Worm (Caenorhabditis elegans) whole organism, late embryonic: ENCODE results near the gene nadk-1.

Source experiments
- C08G9.2 ChIP-seq: sonication (generic microtip); optimal IDR thresholded peaks from 2 replicates; lab custom pipeline; 2016; ENCODE audit warnings: mild to moderate bottlenecking, missing genetic modification characterization, moderate library complexity, missing compliant biosample characterization
- F13H6.1 ChIP-seq: sonication (generic microtip); optimal IDR thresholded peaks from 2 replicates; lab custom pipeline; 2016; ENCODE audit warnings: missing genetic modification characterization, missing compliant biosample characterization
- K02D7.2 ChIP-seq: sonication (generic microtip); optimal IDR thresholded peaks from 2 replicates; lab custom pipeline; 2017; ENCODE audit warnings: mild to moderate bottlenecking, missing genetic modification characterization, missing compliant biosample characterization
- Y22D7AL.16 ChIP-seq: sonication (generic microtip); optimal IDR thresholded peaks from 2 replicates; lab custom pipeline; 2016; ENCODE audit warnings: missing genetic modification characterization, missing compliant biosample characterization
- ama-1 ChIP-seq: fragments of 150-350 bp; optimal IDR thresholded peaks from 2 replicates; lab custom pipeline; 2014
- ceh-18 ChIP-seq: sonication (generic microtip); optimal IDR thresholded peaks from 2 replicates; lab custom pipeline; 2016; ENCODE audit warnings: missing genetic modification characterization, missing compliant biosample characterization
- ceh-24 ChIP-seq: sonication (generic microtip); optimal IDR thresholded peaks from 2 replicates; lab custom pipeline; 2016; ENCODE audit warnings: mild to moderate bottlenecking, missing genetic modification characterization, missing compliant biosample characterization
- ceh-31 ChIP-seq: sonication (generic microtip); optimal IDR thresholded peaks from 2 replicates; lab custom pipeline; 2016; ENCODE audit warnings: missing genetic modification characterization, missing compliant biosample characterization
- ceh-34 ChIP-seq: sonication (generic microtip); optimal IDR thresholded peaks from 2 replicates; lab custom pipeline; 2016; ENCODE audit warnings: mild to moderate bottlenecking, missing genetic modification characterization, missing compliant biosample characterization
- ceh-45 ChIP-seq: fragments of 200-800 bp; sonication (Bioruptor generic); IDR thresholded peaks from 2 replicates; pipeline ENCODE4 v1.3.6; 2022; ENCODE audit warnings: missing genetic modification reagents, missing genetic modification characterization, missing compliant biosample characterization
- ceh-48 ChIP-seq: sonication (generic microtip); optimal IDR thresholded peaks from 2 replicates; lab custom pipeline; 2016; ENCODE audit warnings: missing genetic modification characterization, inconsistent platforms, missing compliant biosample characterization
- ceh-9 ChIP-seq: sonication (generic microtip); optimal IDR thresholded peaks from 2 replicates; lab custom pipeline; 2016; ENCODE audit warnings: mild to moderate bottlenecking, missing genetic modification characterization, inconsistent platforms, missing compliant biosample characterization
- dve-1 ChIP-seq: sonication (generic microtip); optimal IDR thresholded peaks from 2 replicates; lab custom pipeline; 2017; ENCODE audit warnings: antibody characterized with exemption, mild to moderate bottlenecking, missing genetic modification characterization, missing compliant biosample characterization
- elt-2 ChIP-seq: sonication (generic microtip); optimal IDR thresholded peaks from 2 replicates; lab custom pipeline; 2016; ENCODE audit warnings: missing genetic modification reagents, missing genetic modification characterization, missing compliant biosample characterization
- elt-4 ChIP-seq: sonication (generic microtip); optimal IDR thresholded peaks from 2 replicates; lab custom pipeline; 2016; ENCODE audit warnings: missing genetic modification characterization, missing compliant biosample characterization
- ets-4 ChIP-seq: sonication (generic microtip); optimal IDR thresholded peaks from 2 replicates; lab custom pipeline; 2016; ENCODE audit warnings: missing genetic modification characterization, missing compliant biosample characterization
- fkh-10 ChIP-seq: fragments of 150-350 bp; optimal IDR thresholded peaks from 2 replicates; lab custom pipeline; 2014; ENCODE audit warnings: missing biosample characterization, missing genetic modification reagents, missing genetic modification characterization
- hlh-15 ChIP-seq: sonication (generic microtip); optimal IDR thresholded peaks from 2 replicates; lab custom pipeline; 2016; ENCODE audit warnings: missing genetic modification characterization, missing compliant biosample characterization
- hlh-30 ChIP-seq: sonication (generic microtip); optimal IDR thresholded peaks from 2 replicates; lab custom pipeline; 2017; ENCODE audit warnings: antibody characterized with exemption, missing genetic modification characterization, missing compliant biosample characterization; ENCODE audit not compliant: insufficient read depth
- hlh-8 ChIP-seq: sonication (generic microtip); optimal IDR thresholded peaks from 2 replicates; lab custom pipeline; 2016; ENCODE audit warnings: missing genotype, missing genetic modification characterization, missing compliant biosample characterization
- lim-6 ChIP-seq: sonication (generic microtip); optimal IDR thresholded peaks from 2 replicates; lab custom pipeline; 2016; ENCODE audit warnings: missing genetic modification characterization, missing compliant biosample characterization
- lin-11 ChIP-seq: fragments of 200-800 bp; sonication (Bioruptor generic); optimal IDR thresholded peaks from 2 replicates; lab custom pipeline; 2018; ENCODE audit warnings: mild to moderate bottlenecking, missing genetic modification characterization, missing compliant biosample characterization
- madf-2 ChIP-seq: sonication (generic microtip); optimal IDR thresholded peaks from 2 replicates; lab custom pipeline; 2017; ENCODE audit warnings: missing genetic modification characterization, missing compliant biosample characterization
- nhr-11 ChIP-seq: fragments of 150-350 bp; optimal IDR thresholded peaks from 2 replicates; lab custom pipeline; 2014; ENCODE audit warnings: missing biosample characterization, missing genetic modification characterization
- nhr-232 ChIP-seq: sonication (generic microtip); optimal IDR thresholded peaks from 2 replicates; lab custom pipeline; 2016; ENCODE audit warnings: missing genetic modification characterization, missing compliant biosample characterization
- npax-4 ChIP-seq: sonication (generic microtip); optimal IDR thresholded peaks from 2 replicates; lab custom pipeline; 2016; ENCODE audit warnings: missing genetic modification characterization, missing compliant biosample characterization
- pax-1 ChIP-seq: fragments of 150-350 bp; optimal IDR thresholded peaks from 2 replicates; lab custom pipeline; 2014; ENCODE audit warnings: missing biosample characterization, missing genetic modification characterization
- pha-2 ChIP-seq: sonication (generic microtip); optimal IDR thresholded peaks from 2 replicates; lab custom pipeline; 2017; ENCODE audit warnings: mild to moderate bottlenecking, missing genetic modification characterization, missing compliant biosample characterization
- ref-2 ChIP-seq: sonication (generic microtip); optimal IDR thresholded peaks from 2 replicates; lab custom pipeline; 2016; ENCODE audit warnings: missing genetic modification characterization, missing compliant biosample characterization
- rnt-1 ChIP-seq: sonication (generic microtip); optimal IDR thresholded peaks from 2 replicates; lab custom pipeline; 2016; ENCODE audit warnings: missing genetic modification characterization, missing compliant biosample characterization
- sox-4 ChIP-seq: sonication (generic microtip); optimal IDR thresholded peaks from 2 replicates; lab custom pipeline; 2017; ENCODE audit warnings: mild to moderate bottlenecking, missing genetic modification characterization, inconsistent platforms, missing compliant biosample characterization
- tbx-2 ChIP-seq: sonication (generic microtip); optimal IDR thresholded peaks from 2 replicates; lab custom pipeline; 2016; ENCODE audit warnings: missing genetic modification characterization, missing compliant biosample characterization
- tbx-7 ChIP-seq: sonication (generic microtip); optimal IDR thresholded peaks from 2 replicates; lab custom pipeline; 2016; ENCODE audit warnings: missing genotype, missing genetic modification characterization, missing compliant biosample characterization
- ttx-3 ChIP-seq: sonication (generic microtip); optimal IDR thresholded peaks from 2 replicates; lab custom pipeline; 2016; ENCODE audit warnings: missing genetic modification reagents, missing genetic modification characterization, missing compliant biosample characterization
- unc-3 ChIP-seq, 2 experiments: fragments of 200-800 bp in 1 of 2; sonication (Bioruptor generic) in 1 of 2; sonication (generic microtip) in 1 of 2; conservative IDR thresholded peaks in 1 of 2; optimal IDR thresholded peaks in 1 of 2; 2 replicates each; pipeline versions ENCODE4 v1.3.6 to Lab custom; 2016 to 2022; ENCODE audit warnings: missing compliant biosample characterization in 2 of 2, missing genetic modification characterization in 2 of 2, missing genetic modification reagents in 1 of 2
- unc-42 ChIP-seq: sonication (generic microtip); optimal IDR thresholded peaks from 2 replicates; lab custom pipeline; 2016; ENCODE audit warnings: missing genotype, missing genetic modification characterization, missing compliant biosample characterization
- unc-55 ChIP-seq: sonication (generic microtip); optimal IDR thresholded peaks from 2 replicates; lab custom pipeline; 2017; ENCODE audit warnings: missing biosample characterization, missing genetic modification reagents, missing genetic modification characterization
- zip-5 ChIP-seq: sonication (generic microtip); optimal IDR thresholded peaks from 2 replicates; lab custom pipeline; 2016; ENCODE audit warnings: missing genetic modification characterization, missing compliant biosample characterization
- ztf-16 ChIP-seq: sonication (generic microtip); optimal IDR thresholded peaks from 2 replicates; lab custom pipeline; 2017; ENCODE audit warnings: missing genetic modification characterization, missing compliant biosample characterization

The nadk-1 gene

ce11 chrIV:1443514-1443913 lies 13.4 kb upstream of the nadk-1 start:
- peak; percentile 81 for TF ChIP-seq ceh-48 (tag; lab: Kevin White, UChicago)
- no peak for TF ChIP-seq ceh-9 (tag; lab: Kevin White, UChicago)

- TF ChIP-seq Y22D7AL.16 (tag; lab: Kevin White, UChicago), result no peak
- TF ChIP-seq lim-6 (tag; lab: Kevin White, UChicago), result no peak
- no peak for TF ChIP-seq C08G9.2
- TF ChIP-seq unc-3 (GFP tag; conservative IDR thresholded peaks at IDR 0.05; lab: Robert Waterston, UW), result no peak
- no peak for TF ChIP-seq unc-3 (tag; optimal IDR thresholded peaks at IDR 0.05; lab: Kevin White, UChicago)
- TF ChIP-seq zip-5 (tag; lab: Kevin White, UChicago), result no peak
- no peak for TF ChIP-seq elt-4 (tag; lab: Kevin White, UChicago)
- TF ChIP-seq hlh-8 (tag; lab: Kevin White, UChicago), result no peak
- no peak for TF ChIP-seq ztf-16
- no peak for TF ChIP-seq tbx-2
- no peak for TF ChIP-seq ceh-18 (tag; lab: Kevin White, UChicago)
- TF ChIP-seq unc-55, result no peak
- TF ChIP-seq ceh-31, result no peak
- TF ChIP-seq nhr-232, result no peak
- TF ChIP-seq elt-2 (tag; lab: Kevin White, UChicago), result no peak
- TF ChIP-seq nhr-11 (tag; lab: Kevin White, UChicago), result no peak
- TF ChIP-seq, all 69 proteins: peak for 0
Observed at ce11 chrIV:1443997-1444678, 12.7 kb upstream of the nadk-1 start.

- TF ChIP-seq C08G9.2 (no peak), lim-6 (tag; lab: Kevin White, UChicago) (no peak), hlh-30 (tag; lab: Kevin White, UChicago) (no peak), unc-42 (tag; lab: Kevin White, UChicago) (no peak), ztf-16 (no peak)
Observed at ce11 chrIV:1445920-1446319, 11.0 kb upstream of the nadk-1 start, which contains the start of gene clp-7. TSS of gene clp-7 (minus strand) at chrIV:1445966.

DNA sequence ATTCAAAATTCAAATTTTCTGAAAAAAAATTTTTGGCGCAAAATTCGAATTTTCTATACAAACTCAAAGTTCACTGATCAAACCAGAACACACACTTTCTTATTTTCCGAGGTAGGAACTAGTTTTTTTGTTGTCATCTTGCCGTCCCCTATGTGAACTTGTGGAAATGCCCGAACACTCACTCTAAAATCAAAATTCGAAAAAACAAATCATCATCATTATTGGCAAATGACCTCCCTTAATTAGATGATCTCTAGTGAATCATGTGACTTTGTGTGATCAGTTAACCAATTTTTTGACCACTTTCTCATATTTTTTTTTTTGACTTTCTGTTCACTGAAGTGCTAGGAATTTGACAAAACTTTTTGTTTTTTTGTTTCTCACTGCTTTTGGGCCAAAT lies 4.4 kb upstream of the nadk-1 start:
- TF ChIP-seq K02D7.2 (no peak), fkh-10 (no peak), elt-2 (tag; lab: Kevin White, UChicago) (no peak), ama-1 (lab: Kevin White, UChicago) (no peak), npax-4 (tag; lab: Kevin White, UChicago) (no peak)

DNA sequence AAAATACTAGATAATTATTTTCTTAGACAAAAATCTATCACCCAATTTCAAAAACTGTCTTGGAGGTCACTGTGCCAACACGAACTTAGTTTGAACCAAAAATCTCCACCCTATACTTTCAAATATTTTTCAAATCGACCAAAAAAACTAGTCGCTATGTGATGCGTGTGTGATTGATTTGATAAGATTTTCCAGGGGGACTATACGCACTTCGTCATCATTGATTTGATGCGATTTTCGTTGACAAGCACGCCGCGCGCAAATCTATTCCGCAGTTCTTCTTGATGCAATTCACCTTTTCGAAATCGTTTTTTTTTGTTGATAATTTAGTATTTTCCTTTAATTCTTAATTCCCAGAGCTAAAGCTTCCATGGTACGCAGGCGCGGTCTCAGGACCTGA lies 3.4 kb upstream of the nadk-1 start:
- TF ChIP-seq ceh-45 (GFP tag; lab: Robert Waterston, UW), result no peak
- TF ChIP-seq Y22D7AL.16 (tag; lab: Kevin White, UChicago), result no peak
- no peak for TF ChIP-seq hlh-15
- no peak for TF ChIP-seq rnt-1
- TF ChIP-seq F13H6.1 (tag; lab: Kevin White, UChicago), result no peak
- TF ChIP-seq ttx-3 (tag; lab: Kevin White, UChicago), result no peak
- TF ChIP-seq ceh-9 (tag; lab: Kevin White, UChicago), result no peak
- no peak for TF ChIP-seq sox-4 (tag; lab: Kevin White, UChicago)
- no peak for TF ChIP-seq ceh-34 (tag; lab: Kevin White, UChicago)
- TF ChIP-seq pha-2 (tag; lab: Kevin White, UChicago), result no peak
- no peak for TF ChIP-seq ref-2 (tag; lab: Kevin White, UChicago)
- no peak for TF ChIP-seq unc-3 (GFP tag; conservative IDR thresholded peaks at IDR 0.05; lab: Robert Waterston, UW)
- no peak for TF ChIP-seq unc-3 (tag; optimal IDR thresholded peaks at IDR 0.05; lab: Kevin White, UChicago)
- TF ChIP-seq dve-1 (tag; lab: Kevin White, UChicago), result no peak
- no peak for TF ChIP-seq ceh-24
- TF ChIP-seq madf-2 (tag; lab: Kevin White, UChicago), result no peak
- no peak for TF ChIP-seq lin-11 (tag; lab: Kevin White, UChicago)
- TF ChIP-seq ets-4, result no peak
- TF ChIP-seq tbx-7 (tag; lab: Kevin White, UChicago), result no peak
- TF ChIP-seq pax-1 (tag; lab: Kevin White, UChicago), result no peak
